Fruit fly (Drosophila melanogaster) whole organism, embryonic: ENCODE results near the gene XRCC1.

Source experiments
- CG10321 ChIP-seq: fragments of 200-800 bp; sonication (Bioruptor generic); IDR thresholded peaks from 2 replicates; pipeline ENCODE4 v1.3.6; 2022; ENCODE audit warnings: missing biosample characterization, missing genetic modification characterization
- CG11247 ChIP-seq: fragments of 200-800 bp; sonication (Bioruptor generic); IDR thresholded peaks from 2 replicates; pipeline ENCODE4 v1.3.6; 2022; ENCODE audit warnings: missing biosample characterization, missing genetic modification characterization
- CG12071 ChIP-seq: fragments of 200-800 bp; sonication (Bioruptor generic); optimal IDR thresholded peaks from 3 replicates; lab custom pipeline; 2018; ENCODE audit warnings: missing biosample characterization, mild to moderate bottlenecking, missing genetic modification characterization
- CG12942 ChIP-seq: fragments of 200-800 bp; sonication (Bioruptor generic); optimal IDR thresholded peaks from 3 replicates; lab custom pipeline; 2016; ENCODE audit warnings: missing biosample characterization, missing genetic modification characterization
- CG13424 ChIP-seq: fragments of 200-800 bp; sonication (Bioruptor generic); optimal IDR thresholded peaks from 2 replicates; lab custom pipeline; 2019; ENCODE audit warnings: missing biosample characterization, mild to moderate bottlenecking, missing genetic modification characterization, moderate library complexity
- CG14441 ChIP-seq: fragments of 200-800 bp; sonication (Bioruptor generic); IDR thresholded peaks from 2 replicates; pipeline ENCODE4 v1.3.6; 2022; ENCODE audit warnings: missing biosample characterization, missing genetic modification characterization
- CG15514 ChIP-seq: fragments of 200-800 bp; sonication (Bioruptor generic); optimal IDR thresholded peaks from 3 replicates; lab custom pipeline; 2017; ENCODE audit warnings: missing biosample characterization, missing genetic modification characterization, mild to moderate bottlenecking, moderate library complexity, missing genetic modification reagents
- CG16813 ChIP-seq: fragments of 200-800 bp; sonication (Bioruptor generic); IDR thresholded peaks from 3 replicates; pipeline ENCODE4 v1.3.6; 2022; ENCODE audit warnings: missing biosample characterization, missing genetic modification characterization; ENCODE audit not compliant: partially characterized antibody
- CG17186 ChIP-seq: fragments of 200-800 bp; sonication (Bioruptor generic); optimal IDR thresholded peaks from 3 replicates; lab custom pipeline; 2017; ENCODE audit warnings: missing biosample characterization, missing genetic modification reagents, missing genetic modification characterization
- CG17612 ChIP-seq: fragments of 200-800 bp; sonication (Bioruptor generic); IDR thresholded peaks from 2 replicates; pipeline ENCODE4 v1.3.6; 2022; ENCODE audit warnings: missing biosample characterization, missing genetic modification characterization
- CG18476 ChIP-seq: fragments of 200-800 bp; sonication (Bioruptor generic); optimal IDR thresholded peaks from 2 replicates; lab custom pipeline; 2016; ENCODE audit warnings: missing biosample characterization, mild to moderate bottlenecking, missing genetic modification characterization
- CG2678 ChIP-seq: fragments of 200-800 bp; sonication (Bioruptor generic); optimal IDR thresholded peaks from 3 replicates; lab custom pipeline; 2019; ENCODE audit warnings: missing biosample characterization, mild to moderate bottlenecking, missing genetic modification characterization, moderate library complexity
- CG30020 ChIP-seq: fragments of 200-800 bp; optimal IDR thresholded peaks from 2 replicates; lab custom pipeline; 2019; ENCODE audit warnings: missing biosample characterization, mild to moderate bottlenecking, missing genetic modification characterization, moderate library complexity
- CG33213 ChIP-seq: fragments of 200-800 bp; sonication (Bioruptor generic); optimal IDR thresholded peaks from 3 replicates; lab custom pipeline; 2016; ENCODE audit warnings: missing biosample characterization, missing genetic modification characterization
- CG34422 ChIP-seq: fragments of 200-800 bp; sonication (Bioruptor generic); IDR thresholded peaks from 3 replicates; pipeline ENCODE4 v1.3.6; 2022; ENCODE audit warnings: missing biosample characterization, missing genetic modification characterization
- CG3726 ChIP-seq: fragments of 200-800 bp; sonication (Bioruptor generic); IDR thresholded peaks from 3 replicates; pipeline ENCODE4, ENCODE4 v1.3.6; 2022; ENCODE audit warnings: missing biosample characterization, missing genetic modification characterization
- CG3838 ChIP-seq: fragments of 200-800 bp; sonication (Bioruptor generic); optimal IDR thresholded peaks from 3 replicates; lab custom pipeline; 2016; ENCODE audit warnings: missing biosample characterization, missing genetic modification characterization
- CG42726 ChIP-seq: fragments of 200-800 bp; sonication (Bioruptor generic); IDR thresholded peaks from 2 replicates; pipeline ENCODE4 v1.3.6; 2022; ENCODE audit warnings: missing biosample characterization, missing genetic modification characterization; ENCODE audit not compliant: partially characterized antibody
- CG4707 ChIP-seq: fragments of 200-800 bp; sonication (Bioruptor generic); optimal IDR thresholded peaks from 2 replicates; lab custom pipeline; 2018; ENCODE audit warnings: missing biosample characterization, mild to moderate bottlenecking, missing genetic modification characterization, moderate library complexity
- CG6813 ChIP-seq: fragments of 200-800 bp; sonication (Bioruptor generic); optimal IDR thresholded peaks from 2 replicates; lab custom pipeline; 2017; ENCODE audit warnings: missing biosample characterization, missing genetic modification characterization, mild to moderate bottlenecking, moderate library complexity, missing genetic modification reagents
- CG7987 ChIP-seq: fragments of 200-800 bp; sonication (Bioruptor generic); optimal IDR thresholded peaks from 2 replicates; lab custom pipeline; 2018; ENCODE audit warnings: missing biosample characterization, mild to moderate bottlenecking, missing genetic modification characterization, moderate library complexity
- CG9932 ChIP-seq: fragments of 200-800 bp; sonication (Bioruptor generic); IDR thresholded peaks from 2 replicates; pipeline ENCODE4 v1.3.6; 2022; ENCODE audit warnings: missing biosample characterization, missing genetic modification characterization
- D19A ChIP-seq: fragments of 200-800 bp; optimal IDR thresholded peaks from 3 replicates; lab custom pipeline; 2019; ENCODE audit warnings: missing biosample characterization, mild to moderate bottlenecking, missing genetic modification characterization, moderate library complexity
- Dfd ChIP-seq, 2 experiments: fragments of >200 bp; optimal IDR thresholded peaks; 2 replicates each; lab custom pipeline; 2017; ENCODE audit warnings: missing biosample characterization in 2 of 2, missing genetic modification characterization in 2 of 2
- Dip3 ChIP-seq: fragments of 200-800 bp; sonication (Bioruptor generic); optimal IDR thresholded peaks from 3 replicates; lab custom pipeline; 2016; ENCODE audit warnings: missing biosample characterization, missing genetic modification characterization
- Dref ChIP-seq: fragments of 200-800 bp; sonication (Bioruptor generic); IDR thresholded peaks from 2 replicates; pipeline ENCODE4 v1.3.6; 2022; ENCODE audit warnings: missing biosample characterization, missing genetic modification characterization
- E2f1 ChIP-seq: fragments of 200-800 bp; sonication (Bioruptor generic); IDR thresholded peaks from 2 replicates; pipeline ENCODE4 v1.3.6; 2022; ENCODE audit warnings: missing biosample characterization, missing genetic modification characterization
- Fer1 ChIP-seq: fragments of 200-800 bp; sonication (Bioruptor generic); optimal IDR thresholded peaks from 2 replicates; lab custom pipeline; 2017; ENCODE audit warnings: missing biosample characterization, mild to moderate bottlenecking, missing genetic modification characterization
- amos ChIP-seq: fragments of 200-800 bp; sonication (Bioruptor generic); IDR thresholded peaks from 2 replicates; pipeline ENCODE4 v1.3.6; 2022; ENCODE audit warnings: missing biosample characterization, missing genetic modification characterization; ENCODE audit not compliant: partially characterized antibody
- ato ChIP-seq: fragments of 200-800 bp; sonication (Bioruptor generic); IDR thresholded peaks from 2 replicates; pipeline ENCODE4 v1.3.6; 2022; ENCODE audit warnings: missing biosample characterization, missing genetic modification characterization; ENCODE audit not compliant: partially characterized antibody
- az2 ChIP-seq: fragments of 200-800 bp; sonication (Bioruptor generic); optimal IDR thresholded peaks from 3 replicates; lab custom pipeline; 2016; ENCODE audit warnings: missing biosample characterization, missing genetic modification characterization
- bowl ChIP-seq: fragments of 200-800 bp; sonication (Bioruptor generic); IDR thresholded peaks from 2 replicates; pipeline ENCODE4 v1.3.6; 2022; ENCODE audit warnings: missing biosample characterization, missing genetic modification characterization
- croc ChIP-seq: fragments of 200-800 bp; sonication (Bioruptor generic); conservative IDR thresholded peaks from 3 replicates; pipeline ENCODE4 v1.3.6; 2022; ENCODE audit warnings: missing biosample characterization, missing genetic modification characterization
- dmrt11E ChIP-seq: fragments of 200-800 bp; sonication (Bioruptor generic); optimal IDR thresholded peaks from 3 replicates; lab custom pipeline; 2018; ENCODE audit warnings: missing biosample characterization, mild to moderate bottlenecking, missing genetic modification characterization, moderate library complexity
- eyg ChIP-seq: fragments of 200-800 bp; sonication (Bioruptor generic); optimal IDR thresholded peaks from 3 replicates; lab custom pipeline; 2016; ENCODE audit warnings: missing biosample characterization, missing genetic modification characterization
- fru ChIP-seq: fragments of >200 bp; optimal IDR thresholded peaks from 2 replicates; lab custom pipeline; 2017
- grau ChIP-seq: fragments of 200-800 bp; optimal IDR thresholded peaks from 3 replicates; lab custom pipeline; 2019; ENCODE audit warnings: missing biosample characterization, mild to moderate bottlenecking, missing genetic modification characterization, moderate library complexity
- h ChIP-seq: fragments of >200 bp; optimal IDR thresholded peaks from 2 replicates; lab custom pipeline; 2017
- maf-S ChIP-seq: fragments of 200-800 bp; sonication (Bioruptor generic); optimal IDR thresholded peaks from 2 replicates; lab custom pipeline; 2016; ENCODE audit warnings: missing biosample characterization, missing genetic modification characterization
- nom ChIP-seq: fragments of 200-800 bp; sonication (Bioruptor generic); optimal IDR thresholded peaks from 2 replicates; lab custom pipeline; 2017; ENCODE audit warnings: missing biosample characterization, missing genetic modification characterization, mild to moderate bottlenecking, moderate library complexity, missing genetic modification reagents
- pb ChIP-seq: fragments of 200-800 bp; sonication (Bioruptor generic); optimal IDR thresholded peaks from 3 replicates; lab custom pipeline; 2016; ENCODE audit warnings: missing biosample characterization, missing genetic modification characterization
- psq ChIP-seq: fragments of 200-800 bp; sonication (Bioruptor generic); optimal IDR thresholded peaks from 2 replicates; lab custom pipeline; 2017; ENCODE audit warnings: missing biosample characterization, missing genetic modification characterization
- ro ChIP-seq: fragments of 200-800 bp; sonication (Bioruptor generic); IDR thresholded peaks from 2 replicates; pipeline ENCODE4 v1.3.6; 2022; ENCODE audit warnings: missing biosample characterization, missing genetic modification characterization
- schlank ChIP-seq: fragments of 200-800 bp; sonication (Bioruptor generic); optimal IDR thresholded peaks from 2 replicates; lab custom pipeline; 2018; ENCODE audit warnings: missing biosample characterization, mild to moderate bottlenecking, missing genetic modification characterization
- sima ChIP-seq: fragments of 200-800 bp; sonication (Bioruptor generic); optimal IDR thresholded peaks from 2 replicates; lab custom pipeline; 2016; ENCODE audit warnings: missing biosample characterization, missing genetic modification characterization
- tap ChIP-seq: fragments of 200-800 bp; optimal IDR thresholded peaks from 3 replicates; lab custom pipeline; 2019; ENCODE audit warnings: missing biosample characterization, mild to moderate bottlenecking, missing genetic modification characterization, moderate library complexity
- tgo ChIP-seq: fragments of 200-800 bp; sonication (Bioruptor generic); IDR thresholded peaks from 3 replicates; pipeline ENCODE4 v1.3.6; 2022; ENCODE audit warnings: missing biosample characterization, missing genetic modification characterization
- trh ChIP-seq: fragments of 200-800 bp; sonication (Bioruptor generic); optimal IDR thresholded peaks from 2 replicates; lab custom pipeline; 2016; ENCODE audit warnings: missing biosample characterization, missing genetic modification characterization
- usp ChIP-seq: fragments of >200 bp; optimal IDR thresholded peaks from 2 replicates; lab custom pipeline; 2017; ENCODE audit warnings: missing biosample characterization, missing genetic modification characterization

XRCC1 gene

DNA sequence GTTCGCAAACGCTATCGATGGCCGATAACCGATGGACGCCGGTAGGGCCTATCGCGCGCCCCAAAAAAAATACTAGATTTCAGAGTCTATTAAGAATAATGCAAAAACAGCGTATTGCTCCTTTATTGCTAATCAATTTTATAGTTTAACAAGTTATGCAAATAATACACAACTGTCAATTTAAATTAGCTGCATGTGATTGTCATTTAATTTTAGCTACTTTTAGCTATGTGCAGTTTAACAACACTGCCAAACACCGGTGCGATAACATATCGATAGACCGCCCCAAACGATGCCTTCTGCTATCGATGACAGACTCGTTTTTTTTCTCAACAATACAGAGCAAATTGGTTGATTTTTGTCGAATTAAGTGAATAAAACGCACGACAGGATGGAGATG is 20.7 kb upstream of the XRCC1 start, which contains the start of the genes Cdk7 and snf (continued):
- TF ChIP-seq CG42726 (GFP tag; lab: Robert Waterston, UW) (peak; percentile 42; the same call in 1 of the 2 replicates), CG14441 (GFP tag; lab: Robert Waterston, UW) (0 out of 2 replicates have a peak, but pooled peaks have one; percentile 10), trh (GFP tag; lab: Kevin White, UChicago) (no peak)
- TF ChIP-seq, all 482 proteins: peak for 173

DNA sequence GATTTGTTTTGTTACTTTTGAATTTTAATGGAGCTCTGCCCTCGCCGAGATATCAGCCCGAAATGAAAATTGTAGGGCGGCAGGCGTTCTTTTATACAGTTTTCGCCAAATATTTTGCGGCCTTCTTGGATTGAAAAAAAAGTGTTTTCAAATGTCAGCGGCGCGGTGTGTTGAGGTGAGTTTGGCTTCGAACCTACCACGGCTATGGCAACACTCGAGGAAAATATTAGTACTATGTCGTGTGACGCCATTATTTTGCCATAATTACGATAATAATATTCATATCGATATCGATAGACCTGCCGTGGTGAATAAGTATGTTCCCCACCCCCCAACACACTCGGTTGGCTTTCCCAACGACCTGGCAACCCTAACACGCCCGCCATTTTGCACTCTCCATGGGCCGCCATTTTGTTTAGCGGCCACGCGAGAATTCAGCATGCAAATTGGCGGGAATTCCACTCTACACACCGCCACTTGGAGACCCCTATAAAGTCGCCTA is 17.8 kb upstream of the XRCC1 start, which contains the start of the genes TrxT and dhd:
TrxT (minus strand) TSS at position 51 of the 502 bp plus-strand sequence.
dhd (plus strand) TSS at position 334 of the 502 bp plus-strand sequence.
- TF ChIP-seq CG17612 (GFP tag; lab: Robert Waterston, UW), result no peak
- TF ChIP-seq tap (tag; lab: Kevin White, UChicago), result no peak
- TF ChIP-seq az2, result no peak
- TF ChIP-seq CG2678 (tag; lab: Kevin White, UChicago), result no peak
- TF ChIP-seq dmrt11E (tag; lab: Kevin White, UChicago), result peak; percentile 28
- TF ChIP-seq schlank (tag; lab: Kevin White, UChicago), result peak; percentile 19
- no peak for TF ChIP-seq CG10321 (GFP tag; lab: Robert Waterston, UW)
- no peak for TF ChIP-seq eyg
- TF ChIP-seq tgo (GFP tag; lab: Robert Waterston, UW), result no peak
- TF ChIP-seq psq, result no peak
- peak; percentile 27 for TF ChIP-seq nom (GFP tag; lab: Kevin White, UChicago)
- TF ChIP-seq CG34422 (GFP tag; lab: Robert Waterston, UW), result peak; percentile 45; the same call in 1 of the 3 replicates
- TF ChIP-seq ato (GFP tag; lab: Robert Waterston, UW), result peak; percentile 47; the same call in 1 of the 2 replicates
- TF ChIP-seq CG15514 (GFP tag; lab: Kevin White, UChicago), result peak; percentile 62
- 0 out of 3 replicates have a peak, but pooled peaks have one; percentile 27 for TF ChIP-seq CG16813 (GFP tag; lab: Robert Waterston, UW)
- peak; percentile 6 for TF ChIP-seq CG13424 (tag; lab: Kevin White, UChicago)
- TF ChIP-seq CG4707 (GFP tag; lab: Kevin White, UChicago), result peak; percentile 6
- peak; percentile 36; the same call in 1 of the 2 replicates for TF ChIP-seq CG11247 (GFP tag; lab: Robert Waterston, UW)
- TF ChIP-seq fru, result no peak
- TF ChIP-seq D19A (tag; lab: Kevin White, UChicago), result no peak
- TF ChIP-seq usp, result no peak
- no peak for TF ChIP-seq Dip3 (GFP tag; lab: Kevin White, UChicago)
- no peak for TF ChIP-seq CG3838 (GFP tag; lab: Kevin White, UChicago)
- TF ChIP-seq amos, result peak; percentile 54; the same call in 1 of the 2 replicates
- TF ChIP-seq grau (tag; lab: Kevin White, UChicago), result peak; percentile 22
- TF ChIP-seq E2f1, result peak; percentile 69
- peak; percentile 50 for TF ChIP-seq Fer1 (GFP tag; lab: Kevin White, UChicago)
- TF ChIP-seq sima (GFP tag; lab: Kevin White, UChicago), result no peak
- TF ChIP-seq CG3726 (GFP tag; lab: Robert Waterston, UW), result 0 out of 3 replicates have a peak, but pooled peaks have one; percentile 32
- peak; percentile 74 for TF ChIP-seq CG33213 (GFP tag; lab: Kevin White, UChicago)
- no peak for TF ChIP-seq CG12071 (GFP tag; lab: Kevin White, UChicago)
- TF ChIP-seq CG18476, result no peak
- peak; percentile 10 for TF ChIP-seq CG17186 (GFP tag; lab: Kevin White, UChicago)
- no peak for TF ChIP-seq Dfd (GFP tag; optimal IDR thresholded peaks at IDR 0.05; lab: Kevin White, UChicago)
- TF ChIP-seq pb (GFP tag; lab: Kevin White, UChicago), result peak; percentile 19
- no peak for TF ChIP-seq maf-S (GFP tag; lab: Kevin White, UChicago)
- no peak for TF ChIP-seq CG12942 (GFP tag; lab: Kevin White, UChicago)
- TF ChIP-seq ro (GFP tag; lab: Robert Waterston, UW), result no peak
- TF ChIP-seq h, result no peak
- no peak for TF ChIP-seq croc
- peak; percentile 41 for TF ChIP-seq CG6813 (GFP tag; lab: Kevin White, UChicago)
- no peak for TF ChIP-seq bowl (GFP tag; lab: Robert Waterston, UW)
- TF ChIP-seq CG30020 (tag; lab: Kevin White, UChicago), result no peak
- peak; percentile 48 for TF ChIP-seq CG7987 (GFP tag; lab: Kevin White, UChicago)
- peak; percentile 80 for TF ChIP-seq Dref (GFP tag; lab: Robert Waterston, UW)
- peak; percentile 34; the same call in 1 of the 2 replicates for TF ChIP-seq CG9932 (GFP tag; lab: Robert Waterston, UW)
